Fruit fly (Drosophila melanogaster) whole organism, adult: ENCODE results near the gene cDIP.

Source experiments
- CG11617 ChIP-seq: fragments of 200-800 bp; sonication (Bioruptor generic); optimal IDR thresholded peaks from 2 replicates; lab custom pipeline; 2017; ENCODE audit warnings: mild to moderate bottlenecking, missing biosample characterization, missing genetic modification reagents, missing genetic modification characterization
- CG12768 ChIP-seq: fragments of 200-800 bp; sonication (Bioruptor generic); optimal IDR thresholded peaks from 2 replicates; lab custom pipeline; 2017; ENCODE audit warnings: missing biosample characterization, missing genetic modification characterization, mild to moderate bottlenecking, moderate library complexity, missing genetic modification reagents
- CG14711 ChIP-seq: fragments of 200-800 bp; sonication (Bioruptor generic); optimal IDR thresholded peaks from 2 replicates; lab custom pipeline; 2018; ENCODE audit warnings: missing biosample characterization, mild to moderate bottlenecking, missing genetic modification characterization, moderate library complexity
- CG1620 ChIP-seq: fragments of 200-800 bp; sonication (Bioruptor generic); optimal IDR thresholded peaks from 2 replicates; lab custom pipeline; 2016; ENCODE audit warnings: missing biosample characterization, missing genetic modification characterization
- CG33017 ChIP-seq: fragments of 200-800 bp; sonication (Bioruptor generic); optimal IDR thresholded peaks from 2 replicates; lab custom pipeline; 2018; ENCODE audit warnings: missing biosample characterization, mild to moderate bottlenecking, missing genetic modification characterization, moderate library complexity
- CG5204 ChIP-seq: fragments of 200-800 bp; sonication (Bioruptor generic); optimal IDR thresholded peaks from 2 replicates; lab custom pipeline; 2016; ENCODE audit warnings: missing biosample characterization, missing genetic modification characterization
- CG7045 ChIP-seq: fragments of 200-800 bp; sonication (Bioruptor generic); optimal IDR thresholded peaks from 2 replicates; lab custom pipeline; 2017; ENCODE audit warnings: missing biosample characterization, mild to moderate bottlenecking, missing genetic modification characterization
- CG7101 ChIP-seq: fragments of 200-800 bp; sonication (Bioruptor generic); optimal IDR thresholded peaks from 2 replicates; lab custom pipeline; 2018; ENCODE audit warnings: missing biosample characterization, mild to moderate bottlenecking, missing genetic modification characterization, moderate library complexity
- Clk ChIP-seq: fragments of 200-800 bp; sonication (Bioruptor generic); optimal IDR thresholded peaks from 2 replicates; lab custom pipeline; 2017; ENCODE audit warnings: missing biosample characterization, missing genetic modification characterization
- Crg-1 ChIP-seq: fragments of 200-800 bp; sonication (Bioruptor generic); optimal IDR thresholded peaks from 2 replicates; lab custom pipeline; 2016; ENCODE audit warnings: missing biosample characterization, missing genetic modification characterization
- Hr96 ChIP-seq: fragments of 200-800 bp; sonication (Bioruptor generic); optimal IDR thresholded peaks from 2 replicates; lab custom pipeline; 2016; ENCODE audit warnings: missing biosample characterization, missing genetic modification characterization
- Mnt ChIP-seq: fragments of 200-800 bp; sonication (Bioruptor generic); optimal IDR thresholded peaks from 2 replicates; lab custom pipeline; 2016; ENCODE audit warnings: missing biosample characterization, mild to moderate bottlenecking, missing genetic modification characterization
- bab1 ChIP-seq: fragments of 200-800 bp; sonication (Bioruptor generic); optimal IDR thresholded peaks from 3 replicates; lab custom pipeline; 2019; ENCODE audit warnings: missing biosample characterization, mild to moderate bottlenecking, missing genetic modification characterization, moderate library complexity
- cic ChIP-seq: fragments of 200-800 bp; sonication (Bioruptor generic); optimal IDR thresholded peaks from 2 replicates; lab custom pipeline; 2017; ENCODE audit warnings: missing biosample characterization, mild to moderate bottlenecking, missing genetic modification characterization, moderate library complexity
- cnc ChIP-seq, 2 experiments: fragments of >200 bp; optimal IDR thresholded peaks; 2 replicates each; lab custom pipeline; 2017
- kay ChIP-seq: fragments of 200-800 bp; sonication (Bioruptor generic); peaks from one replicate; lab custom pipeline; 2016; ENCODE audit warnings: missing biosample characterization, missing genetic modification characterization, borderline replicate concordance
- ovo ChIP-seq: fragments of 200-800 bp; sonication (Bioruptor generic); optimal IDR thresholded peaks from 2 replicates; lab custom pipeline; 2016; ENCODE audit warnings: missing biosample characterization, missing genetic modification characterization
- pad ChIP-seq: fragments of 200-800 bp; sonication (Bioruptor generic); optimal IDR thresholded peaks from 3 replicates; lab custom pipeline; 2017; ENCODE audit warnings: missing biosample characterization, missing genetic modification characterization, mild to moderate bottlenecking, moderate library complexity, missing genetic modification reagents
- tj ChIP-seq: fragments of 200-800 bp; sonication (Bioruptor generic); optimal IDR thresholded peaks from 3 replicates; lab custom pipeline; 2017; ENCODE audit warnings: missing biosample characterization, mild to moderate bottlenecking, missing genetic modification characterization, moderate library complexity
- toe ChIP-seq: fragments of 200-800 bp; sonication (Bioruptor generic); optimal IDR thresholded peaks from 2 replicates; lab custom pipeline; 2016; ENCODE audit warnings: missing biosample characterization, missing genetic modification characterization

The cDIP gene

dm6 chr3R:21184373-21185132 is 23.7 kb upstream of the cDIP start:
- no peak for TF ChIP-seq CG12768
- no peak for TF ChIP-seq cnc (optimal IDR thresholded peaks at IDR 0.05; lab: Kevin White, UChicago)
- peak; percentile 21 for TF ChIP-seq Clk (GFP tag; lab: Kevin White, UChicago)
- TF ChIP-seq CG7045 (GFP tag; lab: Kevin White, UChicago): no peak
- peak; percentile 3 for TF ChIP-seq tj (GFP tag; lab: Kevin White, UChicago)
- TF ChIP-seq Crg-1: no peak
- no peak for TF ChIP-seq CG11617
- no peak for TF ChIP-seq cic (GFP tag; lab: Kevin White, UChicago)
- no peak for TF ChIP-seq CG33017 (tag; lab: Kevin White, UChicago)
- TF ChIP-seq bab1 (GFP tag; lab: Kevin White, UChicago): peak; percentile 78
- TF ChIP-seq CG1620: peak; percentile 63
- TF ChIP-seq Mnt (GFP tag; lab: Kevin White, UChicago): peak; percentile 19
- TF ChIP-seq Hr96: no peak
- no peak for TF ChIP-seq kay (GFP tag; lab: Kevin White, UChicago)
- peak; percentile 6 for TF ChIP-seq ovo (GFP tag; lab: Kevin White, UChicago)
- TF ChIP-seq CG5204 (GFP tag; lab: Kevin White, UChicago): no peak
- TF ChIP-seq toe (GFP tag; lab: Kevin White, UChicago): no peak
- TF ChIP-seq pad (GFP tag; lab: Kevin White, UChicago): peak; percentile 40
- no peak for TF ChIP-seq CG14711 (tag; lab: Kevin White, UChicago)
- peak; percentile 53 for TF ChIP-seq CG7101

DNA sequence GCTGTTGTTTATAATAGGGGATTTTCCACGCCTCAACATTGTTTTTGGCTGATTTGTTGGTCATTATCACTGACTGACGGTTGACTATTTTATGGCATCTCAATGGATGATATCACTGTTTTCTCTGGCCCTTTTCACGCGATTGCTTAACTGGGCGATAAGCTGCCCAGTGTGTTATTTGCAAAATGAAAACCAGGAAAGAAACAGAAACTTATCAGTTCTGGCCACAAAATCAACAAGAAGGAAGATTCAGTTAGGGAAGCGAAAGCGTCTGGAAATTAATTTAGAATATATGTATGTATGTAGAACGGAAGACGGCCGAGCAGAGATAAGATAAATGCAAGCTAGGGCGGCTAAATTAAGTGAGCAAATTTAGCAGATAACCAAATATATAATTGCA is 21.1 kb upstream of the cDIP start:
- TF ChIP-seq bab1 (GFP tag; lab: Kevin White, UChicago): no peak
- peak; percentile 79 for TF ChIP-seq cic (GFP tag; lab: Kevin White, UChicago)
- peak; percentile 80 for TF ChIP-seq kay (GFP tag; lab: Kevin White, UChicago)
- no peak for TF ChIP-seq Mnt (GFP tag; lab: Kevin White, UChicago)
- no peak for TF ChIP-seq Hr96
- no peak for TF ChIP-seq cnc (optimal IDR thresholded peaks at IDR 0.05; lab: Kevin White, UChicago)
- TF ChIP-seq CG12768: no peak
- TF ChIP-seq tj (GFP tag; lab: Kevin White, UChicago): no peak
- no peak for TF ChIP-seq Clk (GFP tag; lab: Kevin White, UChicago)
- no peak for TF ChIP-seq toe (GFP tag; lab: Kevin White, UChicago)

dm6 chr3R:21180391-21180796 is 19.5 kb upstream of the cDIP start:
- TF ChIP-seq Crg-1: no peak
- TF ChIP-seq toe (GFP tag; lab: Kevin White, UChicago): peak; percentile 3
- peak; percentile 48 for TF ChIP-seq CG33017 (tag; lab: Kevin White, UChicago)
- TF ChIP-seq cic (GFP tag; lab: Kevin White, UChicago): peak; percentile 77
- TF ChIP-seq ovo (GFP tag; lab: Kevin White, UChicago): no peak
- peak; percentile 56 for TF ChIP-seq CG7101
- peak; percentile 50 for TF ChIP-seq CG14711 (tag; lab: Kevin White, UChicago)
- no peak for TF ChIP-seq CG5204 (GFP tag; lab: Kevin White, UChicago)
- peak; percentile 65 for TF ChIP-seq CG11617
- TF ChIP-seq CG12768: peak; percentile 85
- TF ChIP-seq pad (GFP tag; lab: Kevin White, UChicago): no peak
- TF ChIP-seq CG1620: no peak
- no peak for TF ChIP-seq bab1 (GFP tag; lab: Kevin White, UChicago)
- TF ChIP-seq Mnt (GFP tag; lab: Kevin White, UChicago): peak; percentile 4
- TF ChIP-seq Clk (GFP tag; lab: Kevin White, UChicago): peak; percentile 26
- TF ChIP-seq cnc (optimal IDR thresholded peaks at IDR 0.05; lab: Kevin White, UChicago): no peak
- peak; percentile 44 for TF ChIP-seq CG7045 (GFP tag; lab: Kevin White, UChicago)
- peak; percentile 5 for TF ChIP-seq tj (GFP tag; lab: Kevin White, UChicago)
- TF ChIP-seq Hr96: peak; percentile 38
- peak; percentile 84 for TF ChIP-seq kay (GFP tag; lab: Kevin White, UChicago)

- TF ChIP-seq CG14711 (tag; lab: Kevin White, UChicago) (no peak), toe (GFP tag; lab: Kevin White, UChicago) (peak; percentile 11)
These were observed 18.9 kb upstream of the cDIP start for dm6 chr3R:21179592-21180390.

DNA sequence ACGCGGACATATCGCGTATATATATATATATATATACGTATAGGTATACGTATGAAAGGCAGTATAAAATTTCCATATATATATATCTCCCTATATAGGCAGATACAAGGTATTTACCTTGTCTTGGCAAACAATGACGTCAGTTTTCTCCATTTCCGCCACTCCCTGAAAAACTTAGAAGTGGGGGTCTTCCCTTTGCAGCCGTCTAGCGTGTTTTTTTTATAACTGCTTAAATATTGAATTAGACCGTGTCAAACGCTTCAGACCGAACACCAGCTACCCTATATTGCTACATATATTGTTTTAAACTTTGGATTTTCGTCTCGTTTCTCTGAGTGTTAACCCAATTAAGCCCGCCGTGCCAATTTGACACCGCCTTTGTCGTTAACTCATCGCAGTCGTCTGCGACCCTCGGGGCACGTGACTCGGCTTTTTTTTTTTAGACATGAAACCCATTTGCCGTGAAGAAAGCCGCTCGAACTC is 15.8 kb upstream of the cDIP start:
- TF ChIP-seq cnc (optimal IDR thresholded peaks at IDR 0.05; lab: Kevin White, UChicago): no peak
- peak; percentile 74 for TF ChIP-seq ovo (GFP tag; lab: Kevin White, UChicago)
- TF ChIP-seq pad (GFP tag; lab: Kevin White, UChicago): peak; percentile 52
- TF ChIP-seq CG14711 (tag; lab: Kevin White, UChicago): peak; percentile 46
- no peak for TF ChIP-seq Clk (GFP tag; lab: Kevin White, UChicago)
- peak; percentile 10 for TF ChIP-seq CG5204 (GFP tag; lab: Kevin White, UChicago)
- TF ChIP-seq Mnt (GFP tag; lab: Kevin White, UChicago): peak; percentile 47
- TF ChIP-seq CG7045 (GFP tag; lab: Kevin White, UChicago): peak; percentile 70
- TF ChIP-seq cic (GFP tag; lab: Kevin White, UChicago): peak; percentile 90
- peak; percentile 72 for TF ChIP-seq CG12768
- no peak for TF ChIP-seq toe (GFP tag; lab: Kevin White, UChicago)
- TF ChIP-seq kay (GFP tag; lab: Kevin White, UChicago): no peak
- peak; percentile 19 for TF ChIP-seq tj (GFP tag; lab: Kevin White, UChicago)
- TF ChIP-seq Crg-1: peak; percentile 24
- peak; percentile 73 for TF ChIP-seq CG11617
- no peak for TF ChIP-seq bab1 (GFP tag; lab: Kevin White, UChicago)
- TF ChIP-seq CG1620: no peak
- peak; percentile 77 for TF ChIP-seq CG7101
- no peak for TF ChIP-seq Hr96
- TF ChIP-seq CG33017 (tag; lab: Kevin White, UChicago): peak; percentile 51
